Worm (Caenorhabditis elegans) whole organism, L3 larva: ENCODE data around the gene Y19D10B.6.
"Not testable (repeated sequence)": the region's sequence is repeated elsewhere in the genome, so short reads cannot be mapped to it uniquely, and the experiment has no call there.

Experiments
- ama-1 ChIP-seq: fragments of 150-350 bp; optimal IDR thresholded peaks from 2 replicates; lab custom pipeline; 2018
- daf-12 ChIP-seq: fragments of 150-350 bp; optimal IDR thresholded peaks from 2 replicates; lab custom pipeline; 2014; ENCODE audit warnings: missing biosample characterization, missing genetic modification reagents, missing genetic modification characterization
- jun-1 ChIP-seq: fragments of 150-350 bp; optimal IDR thresholded peaks from 2 replicates; lab custom pipeline; 2014; ENCODE audit warnings: missing biosample characterization, missing genetic modification reagents, missing genetic modification characterization
- lin-39 ChIP-seq: fragments of 150-350 bp; optimal IDR thresholded peaks from 2 replicates; lab custom pipeline; 2018; ENCODE audit warnings: missing biosample characterization, missing genetic modification reagents, missing genetic modification characterization
- nhr-12 ChIP-seq: fragments of 150-350 bp; optimal IDR thresholded peaks from 2 replicates; lab custom pipeline; 2014; ENCODE audit warnings: missing biosample characterization, missing genetic modification characterization
- zag-1 ChIP-seq: fragments of 150-350 bp; optimal IDR thresholded peaks from 2 replicates; lab custom pipeline; 2014; ENCODE audit warnings: missing biosample characterization, missing genetic modification characterization

ce11 chrV:2330129-2330528 lies 9.2 kb upstream of the Y19D10B.6 start, which contains the start of gene pud-1.1:
- not testable (repeated sequence) for TF ChIP-seq lin-39 (tag; lab: Kevin White, UChicago); nhr-12 (tag; lab: Kevin White, UChicago); ama-1 (lab: Kevin White, UChicago); daf-12 (tag; lab: Kevin White, UChicago); zag-1 (tag; lab: Kevin White, UChicago); jun-1 (tag; lab: Kevin White, UChicago)
